Worm (Caenorhabditis elegans): ENCODE data around the gene clec-205.
A peak's percentile ranks its signal among the peaks of the same experiment; 100 is the strongest.

Gene clec-205

ce11 chrV:1760682-1761081, at the start of gene clec-205:
Gene clec-205 (plus strand): TSS chrV:1760893.
- TF ChIP-seq dao-5 (tag; optimal IDR thresholded peaks at IDR 0.05) (no peak), W03F9.2 (tag; optimal IDR thresholded peaks at IDR 0.05) (no peak), him-1 (tag; optimal IDR thresholded peaks at IDR 0.05) (no peak)

ce11 chrV:1710909-1711308, 49.8 kb upstream of the clec-205 start, which contains the start of gene srw-100:
Gene srw-100 (plus strand): TSS chrV:1711209.
- no peak for TF ChIP-seq W03F9.2 (tag; optimal IDR thresholded peaks at IDR 0.05)
- no peak for TF ChIP-seq dao-5 (tag; optimal IDR thresholded peaks at IDR 0.05)
- no peak for TF ChIP-seq him-1 (tag; optimal IDR thresholded peaks at IDR 0.05)

DNA sequence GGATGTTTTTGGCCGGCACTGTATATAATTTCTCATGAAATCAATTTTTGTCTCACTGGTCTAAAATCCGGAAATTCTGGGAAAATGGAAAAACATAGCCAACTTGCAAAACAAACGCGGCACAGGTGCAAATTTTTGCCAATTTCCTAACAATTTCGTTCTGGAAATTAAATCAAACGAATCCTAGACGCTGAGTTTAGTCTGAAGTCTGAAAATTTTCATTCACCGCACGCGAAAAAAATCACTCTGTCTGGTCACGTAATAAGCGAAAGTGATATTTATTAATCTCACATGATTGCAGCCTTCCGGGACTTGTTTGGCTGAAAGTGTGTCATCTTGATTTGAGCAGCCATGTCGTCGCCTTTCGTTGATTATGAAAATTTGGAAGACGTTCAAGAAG, 43.8 kb upstream of the clec-205 start, which contains the start of gene srw-103:
srw-103 (plus strand) TSS at position 301 of the 400 bp plus-strand sequence.
- TF ChIP-seq W03F9.2 (tag; optimal IDR thresholded peaks at IDR 0.05) (no peak), dao-5 (tag; optimal IDR thresholded peaks at IDR 0.05) (no peak), him-1 (tag; optimal IDR thresholded peaks at IDR 0.05) (no peak)

ce11 chrV:1718232-1718631, 42.5 kb upstream of the clec-205 start:
- TF ChIP-seq W03F9.2 (tag; optimal IDR thresholded peaks at IDR 0.05) (no peak), dao-5 (tag; optimal IDR thresholded peaks at IDR 0.05) (no peak), him-1 (tag; optimal IDR thresholded peaks at IDR 0.05) (no peak)

DNA sequence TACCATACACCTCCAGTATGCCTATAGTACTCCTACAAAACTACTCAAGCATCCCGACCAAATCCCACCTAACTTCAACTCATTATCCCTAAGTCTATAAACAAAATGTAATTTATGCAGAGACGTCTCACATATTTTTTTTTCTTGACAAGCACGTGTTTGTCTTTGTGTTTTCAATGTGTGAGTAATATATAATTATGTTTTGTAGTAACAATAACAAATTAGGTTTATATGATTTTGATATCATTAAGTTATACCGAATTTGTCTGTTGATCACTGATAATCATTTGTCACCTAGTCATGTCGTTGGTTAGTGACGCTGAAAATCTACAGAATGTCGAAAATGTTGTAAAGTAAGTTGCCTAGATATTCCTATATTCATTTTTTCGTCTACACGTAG, 40.8 kb upstream of the clec-205 start, which contains the start of gene srw-102:
srw-102 (plus strand) TSS at position 301 of the 400 bp plus-strand sequence.
- TF ChIP-seq W03F9.2 (tag; optimal IDR thresholded peaks at IDR 0.05) (no peak), him-1 (tag; optimal IDR thresholded peaks at IDR 0.05) (no peak), dao-5 (tag; optimal IDR thresholded peaks at IDR 0.05) (no peak)

- TF ChIP-seq him-1 (tag; optimal IDR thresholded peaks at IDR 0.05): no peak
- TF ChIP-seq dao-5 (tag; optimal IDR thresholded peaks at IDR 0.05): no peak
- no peak for TF ChIP-seq W03F9.2 (tag; optimal IDR thresholded peaks at IDR 0.05)
Observed at ce11 chrV:1721966-1722365, 38.7 kb upstream of the clec-205 start, which contains the start of gene srw-101. Gene srw-101 (plus strand): TSS chrV:1722266.

DNA sequence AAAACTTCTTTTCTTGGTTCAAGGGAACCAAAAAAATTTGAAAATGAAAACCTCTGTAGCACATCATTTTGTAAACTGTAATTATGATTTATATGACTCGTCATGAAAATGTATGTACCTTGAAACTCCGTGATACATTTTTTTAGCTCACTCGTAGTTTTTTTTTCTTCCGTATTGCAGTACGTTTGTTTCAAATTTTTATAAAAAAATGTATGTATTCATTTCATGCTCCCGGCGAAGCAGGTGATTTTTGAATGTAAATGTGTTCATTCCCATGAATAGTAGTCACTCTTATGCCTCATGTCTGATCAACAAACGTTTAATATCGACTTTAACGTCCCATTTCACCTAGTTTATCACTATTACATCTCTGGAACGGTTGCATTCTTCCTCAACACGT, 35.3 kb upstream of the clec-205 start, which contains the start of gene sri-27:
sri-27 (plus strand) TSS at position 301 of the 400 bp plus-strand sequence.
- TF ChIP-seq W03F9.2 (tag; optimal IDR thresholded peaks at IDR 0.05) (no peak), dao-5 (tag; optimal IDR thresholded peaks at IDR 0.05) (no peak), him-1 (tag; optimal IDR thresholded peaks at IDR 0.05) (no peak)

DNA sequence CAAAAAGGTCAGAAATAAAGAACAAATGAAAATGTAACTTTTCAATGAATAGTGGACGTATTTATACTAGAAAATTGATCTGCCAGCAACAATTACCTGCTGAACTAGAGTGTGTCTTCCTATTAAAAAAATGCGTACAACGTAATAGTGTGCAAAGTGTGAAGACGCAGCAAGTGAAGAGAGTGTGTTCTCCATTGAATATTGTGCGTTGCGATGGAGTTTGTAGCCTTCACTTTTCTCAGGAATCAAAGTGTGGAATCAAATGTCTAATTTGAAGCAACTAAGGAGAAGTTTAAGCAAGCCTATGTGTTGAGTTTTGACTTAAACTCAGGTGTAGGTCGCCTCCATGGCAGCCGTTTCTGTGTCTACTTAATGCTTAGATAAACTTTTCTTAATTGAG, 28.8 kb upstream of the clec-205 start, which contains the start of gene gst-21:
gst-21 (minus strand) TSS at position 101 of the 400 bp plus-strand sequence.
- TF ChIP-seq W03F9.2 (tag; optimal IDR thresholded peaks at IDR 0.05): no peak
- no peak for TF ChIP-seq him-1 (tag; optimal IDR thresholded peaks at IDR 0.05)
- TF ChIP-seq dao-5 (tag; optimal IDR thresholded peaks at IDR 0.05): no peak

- TF ChIP-seq W03F9.2 (tag; optimal IDR thresholded peaks at IDR 0.05): no peak
- TF ChIP-seq dao-5 (tag; optimal IDR thresholded peaks at IDR 0.05): no peak
- TF ChIP-seq him-1 (tag; optimal IDR thresholded peaks at IDR 0.05): no peak
Observed at ce11 chrV:1734569-1734968, 26.1 kb upstream of the clec-205 start, which contains the start of gene str-160. Gene str-160 (plus strand): TSS chrV:1734869.

- TF ChIP-seq dao-5 (tag; optimal IDR thresholded peaks at IDR 0.05) (no peak), him-1 (tag; optimal IDR thresholded peaks at IDR 0.05) (no peak), W03F9.2 (tag; optimal IDR thresholded peaks at IDR 0.05) (no peak)
Observed at ce11 chrV:1741074-1741473, 19.6 kb upstream of the clec-205 start, which contains the start of gene srab-25. Gene srab-25 (minus strand): TSS chrV:1741174.

- TF ChIP-seq W03F9.2 (tag; optimal IDR thresholded peaks at IDR 0.05) (peak; percentile 80), dao-5 (tag; optimal IDR thresholded peaks at IDR 0.05) (no peak)
Observed at ce11 chrV:1743205-1743870, 17.4 kb upstream of the clec-205 start, which contains the start of gene nhr-256. Gene nhr-256 (plus strand): TSS chrV:1743771.

ce11 chrV:1749053-1749452, 11.6 kb upstream of the clec-205 start, which contains the start of gene ZK697.8:
Gene ZK697.8 (minus strand): TSS chrV:1749153.
- TF ChIP-seq dao-5 (tag; optimal IDR thresholded peaks at IDR 0.05) (no peak), him-1 (tag; optimal IDR thresholded peaks at IDR 0.05) (no peak), W03F9.2 (tag; optimal IDR thresholded peaks at IDR 0.05) (no peak)

- no peak for TF ChIP-seq W03F9.2 (tag; optimal IDR thresholded peaks at IDR 0.05)
- no peak for TF ChIP-seq dao-5 (tag; optimal IDR thresholded peaks at IDR 0.05)
- TF ChIP-seq him-1 (tag; optimal IDR thresholded peaks at IDR 0.05): no peak
Observed at ce11 chrV:1751449-1751848, 9.2 kb upstream of the clec-205 start, which contains the start of gene srh-199. Gene srh-199 (minus strand): TSS chrV:1751549.

DNA sequence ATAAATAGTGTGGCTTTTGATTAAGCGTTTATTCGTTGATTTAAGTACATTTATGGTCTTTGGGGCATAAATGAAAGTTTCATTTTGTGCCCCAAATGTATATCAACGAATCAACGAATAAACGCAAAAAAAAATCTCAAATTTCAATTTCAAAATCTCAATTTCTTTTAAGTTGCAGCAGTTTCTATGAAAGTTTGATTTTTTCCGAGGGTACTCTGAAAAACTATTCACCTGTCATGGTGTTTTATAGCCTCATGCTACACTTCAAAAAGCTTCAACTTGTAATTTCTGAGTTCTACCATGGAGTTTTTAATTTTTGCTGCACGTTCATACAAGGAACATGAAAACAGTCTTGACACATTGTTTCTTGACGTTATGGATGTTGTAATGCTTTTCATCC, 8.2 kb upstream of the clec-205 start, which contains the start of gene ZK697.1:
ZK697.1 (plus strand) TSS at position 301 of the 400 bp plus-strand sequence.
- no peak for TF ChIP-seq him-1 (tag; optimal IDR thresholded peaks at IDR 0.05)

All from whole organism, L4/young adult.